Fruit fly (Drosophila melanogaster): ENCODE results near the gene nab.

The nab gene

DNA sequence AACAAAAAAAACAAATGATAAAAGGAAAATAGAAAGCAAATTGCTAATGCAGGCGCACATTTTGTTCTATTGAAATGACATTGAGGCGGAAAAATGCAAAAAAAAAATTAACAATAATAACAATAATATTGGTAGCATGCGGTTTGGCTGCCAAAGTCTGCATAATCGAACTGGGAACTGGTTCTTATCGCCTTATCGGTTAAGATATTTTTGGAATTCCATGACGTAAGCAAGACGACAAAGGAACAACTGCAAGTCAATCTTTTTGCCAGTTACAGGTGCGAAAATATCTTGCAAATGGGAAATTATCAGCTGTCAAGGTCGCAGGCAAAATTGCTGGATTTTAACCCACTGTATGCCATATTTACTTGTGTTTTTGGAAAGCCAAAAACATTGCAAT, 28.1 kb downstream of the nab start:
- TF ChIP-seq sd (tag; optimal IDR thresholded peaks at IDR 0.05): peak; percentile 59
- no peak for TF ChIP-seq CG12299 (tag; optimal IDR thresholded peaks at IDR 0.05)
- no peak for TF ChIP-seq crc (GFP tag; optimal IDR thresholded peaks at IDR 0.05)

DNA sequence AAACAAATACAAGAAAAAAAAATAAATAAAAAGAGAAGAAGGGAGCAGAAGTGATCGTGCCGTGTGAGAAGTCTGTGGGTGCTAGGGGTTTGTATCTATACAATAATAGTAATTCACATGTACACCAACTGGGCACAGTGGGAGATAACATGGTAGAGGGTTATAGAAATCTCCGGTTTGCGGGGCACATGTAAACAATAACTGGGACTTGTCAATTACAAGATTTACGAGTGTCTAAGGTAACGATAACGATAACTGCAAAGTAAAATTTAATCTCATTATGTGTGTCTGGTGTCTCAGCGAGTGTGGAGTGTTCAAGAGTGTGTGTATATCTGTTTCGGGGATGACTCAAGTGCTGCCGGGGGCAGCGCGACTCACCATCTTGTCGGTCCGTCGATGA, 30.0 kb downstream of the nab start:
- no peak for TF ChIP-seq CG14667 (GFP tag; IDR thresholded peaks at IDR 0.05)
- TF ChIP-seq Mad (GFP tag; optimal IDR thresholded peaks at IDR 0.05): no peak
- TF ChIP-seq Awh (GFP tag; IDR thresholded peaks at IDR 0.05): no peak
- TF ChIP-seq CG2202 (tag; optimal IDR thresholded peaks at IDR 0.05): no peak
- no peak for TF ChIP-seq nerfin-2 (GFP tag; IDR thresholded peaks at IDR 0.05; ENCODE audit: partially characterized antibody)
- TF ChIP-seq gsb (GFP tag; IDR thresholded peaks at IDR 0.05): no peak
- no peak for TF ChIP-seq Atf6 (GFP tag; IDR thresholded peaks at IDR 0.05)
- TF ChIP-seq CG34376 (GFP tag; optimal IDR thresholded peaks at IDR 0.05): peak; percentile 42
- TF ChIP-seq HLH54F (GFP tag; optimal IDR thresholded peaks at IDR 0.05): no peak
- TF ChIP-seq CG16813 (GFP tag; IDR thresholded peaks at IDR 0.05; ENCODE audit: partially characterized antibody): 0 out of 3 replicates have a peak, but pooled peaks have one; percentile 14
- no peak for TF ChIP-seq CG12071 (GFP tag; optimal IDR thresholded peaks at IDR 0.05)
- TF ChIP-seq grn (GFP tag; optimal IDR thresholded peaks at IDR 0.05): peak; percentile 45
- TF ChIP-seq mirr (GFP tag; optimal IDR thresholded peaks at IDR 0.05): peak; percentile 82
- TF ChIP-seq dmrt99B (tag; optimal IDR thresholded peaks at IDR 0.05): no peak
- TF ChIP-seq Tbp (GFP tag; optimal IDR thresholded peaks at IDR 0.05): no peak
- peak; percentile 14 for TF ChIP-seq CG10543 (GFP tag; optimal IDR thresholded peaks at IDR 0.05)
- no peak for TF ChIP-seq CG7987 (GFP tag; optimal IDR thresholded peaks at IDR 0.05)
- no peak for TF ChIP-seq eyg (GFP tag; optimal IDR thresholded peaks at IDR 0.05)
- TF ChIP-seq fu2 (GFP tag; optimal IDR thresholded peaks at IDR 0.05): no peak
- peak; percentile 11 for TF ChIP-seq cg (GFP tag; optimal IDR thresholded peaks at IDR 0.05)
- no peak for TF ChIP-seq CG18599 (GFP tag; optimal IDR thresholded peaks at IDR 0.05)
- TF ChIP-seq cwo (GFP tag; optimal IDR thresholded peaks at IDR 0.05): peak; percentile 3
- peak; percentile 39 for TF ChIP-seq sug (tag; optimal IDR thresholded peaks at IDR 0.05)
- TF ChIP-seq exex (tag; optimal IDR thresholded peaks at IDR 0.05): peak; percentile 89
- TF ChIP-seq h (optimal IDR thresholded peaks at IDR 0.05): no peak
- no peak for TF ChIP-seq Ssrp (tag; optimal IDR thresholded peaks at IDR 0.05)
- TF ChIP-seq Opbp (GFP tag; IDR thresholded peaks at IDR 0.05; ENCODE audit: partially characterized antibody): no peak
- no peak for TF ChIP-seq Dfd (GFP tag; optimal IDR thresholded peaks at IDR 0.05)
- TF ChIP-seq wdn (GFP tag; IDR thresholded peaks at IDR 0.05): no peak
- TF ChIP-seq CG11093 (GFP tag; IDR thresholded peaks at IDR 0.05): no peak
- no peak for TF ChIP-seq Taf1 (GFP tag; IDR thresholded peaks at IDR 0.05)
- no peak for TF ChIP-seq CG4854 (GFP tag; optimal IDR thresholded peaks at IDR 0.05)
- TF ChIP-seq dati (GFP tag; IDR thresholded peaks at IDR 0.05): no peak
- no peak for TF ChIP-seq CG33213 (GFP tag; optimal IDR thresholded peaks at IDR 0.05)
- TF ChIP-seq zfh1 (GFP tag; IDR thresholded peaks at IDR 0.05): no peak
- TF ChIP-seq ken (GFP tag; IDR thresholded peaks at IDR 0.05): no peak
- no peak for TF ChIP-seq cas (GFP tag; IDR thresholded peaks at IDR 0.05)
- peak; percentile 64 for TF ChIP-seq caup (GFP tag; optimal IDR thresholded peaks at IDR 0.05; ENCODE audit: severe bottlenecking)
- no peak for TF ChIP-seq repo (GFP tag; optimal IDR thresholded peaks at IDR 0.05)
- TF ChIP-seq mld (GFP tag; IDR thresholded peaks at IDR 0.05; ENCODE audit: partially characterized antibody): no peak

All from whole organism, embryonic.